Fruit fly (Drosophila melanogaster): ENCODE data around the gene Fum4.

- TF ChIP-seq caup (GFP tag; optimal IDR thresholded peaks at IDR 0.05; ENCODE audit: severe bottlenecking) (no peak), chm (GFP tag; IDR thresholded peaks at IDR 0.05) (no peak), Bgb (GFP tag; IDR thresholded peaks at IDR 0.05; ENCODE audit: partially characterized antibody) (no peak), luna (GFP tag; optimal IDR thresholded peaks at IDR 0.05) (no peak), CG8924 (tag; optimal IDR thresholded peaks at IDR 0.05) (no peak)
These were observed 46.9 kb downstream of the Fum4 start, which contains the start of gene CG4839 for dm6 chr2L:10144236-10144953.

Measured in whole organism, embryonic.